Worm (Caenorhabditis elegans) whole organism, young adult: ENCODE measurements around the gene F11A10.6.

Experiments used
- B0261.1 ChIP-seq: sonication (generic microtip); optimal IDR thresholded peaks from 2 replicates; lab custom pipeline; 2016; ENCODE audit warnings: mild to moderate bottlenecking, missing genetic modification characterization, moderate library complexity, missing compliant biosample characterization
- attf-5 ChIP-seq: fragments of 200-800 bp; sonication (Bioruptor generic); optimal IDR thresholded peaks from 2 replicates; lab custom pipeline; 2018; ENCODE audit warnings: mild to moderate bottlenecking, missing genetic modification characterization, missing compliant biosample characterization
- ceh-58 ChIP-seq: fragments of 200-800 bp; sonication (Bioruptor generic); IDR thresholded peaks from 2 replicates; pipeline ENCODE4 v1.3.6; 2022; ENCODE audit warnings: missing genetic modification characterization, missing compliant biosample characterization
- ceh-91 ChIP-seq: fragments of 200-800 bp; sonication (Bioruptor generic); IDR thresholded peaks from 2 replicates; pipeline ENCODE4 v1.3.6; 2022; ENCODE audit warnings: missing genetic modification reagents, missing genetic modification characterization, missing compliant biosample characterization
- madf-10 ChIP-seq: sonication (generic microtip); optimal IDR thresholded peaks from 2 replicates; lab custom pipeline; 2016; ENCODE audit warnings: mild to moderate bottlenecking, missing genetic modification characterization, missing compliant biosample characterization
- sptf-2 ChIP-seq: fragments of 200-800 bp; sonication (Bioruptor generic); optimal IDR thresholded peaks from 2 replicates; lab custom pipeline; 2018; ENCODE audit warnings: mild to moderate bottlenecking, missing genetic modification characterization, missing compliant biosample characterization
- unc-62 ChIP-seq: fragments of 150-350 bp; optimal IDR thresholded peaks from 2 replicates; lab custom pipeline; 2014; ENCODE audit warnings: missing biosample characterization, missing genetic modification reagents, missing genetic modification characterization
- ztf-18 ChIP-seq: sonication (generic microtip); optimal IDR thresholded peaks from 2 replicates; lab custom pipeline; 2016; ENCODE audit warnings: missing genotype, mild to moderate bottlenecking, missing genetic modification characterization, missing compliant biosample characterization

- TF ChIP-seq sptf-2 (GFP tag; lab: Kevin White, UChicago), result no peak
- TF ChIP-seq attf-5, result no peak
- no peak for TF ChIP-seq unc-62
- no peak for TF ChIP-seq ceh-91 (GFP tag; lab: Robert Waterston, UW)
- TF ChIP-seq madf-10 (tag; lab: Kevin White, UChicago), result no peak
- TF ChIP-seq B0261.1, result no peak
- TF ChIP-seq ceh-58, result no peak
- no peak for TF ChIP-seq ztf-18 (tag; lab: Kevin White, UChicago)
Measured at ce11 chrIV:12084178-12084577, 5.3 kb downstream of the F11A10.6 start, which contains the start of gene repo-1.
